Worm (Caenorhabditis elegans): ENCODE measurements around the gene dre-1.
"Not testable (repeated sequence)": the region's sequence is repeated elsewhere in the genome, so short reads cannot be mapped to it uniquely, and the experiment has no call there.

Gene dre-1

DNA sequence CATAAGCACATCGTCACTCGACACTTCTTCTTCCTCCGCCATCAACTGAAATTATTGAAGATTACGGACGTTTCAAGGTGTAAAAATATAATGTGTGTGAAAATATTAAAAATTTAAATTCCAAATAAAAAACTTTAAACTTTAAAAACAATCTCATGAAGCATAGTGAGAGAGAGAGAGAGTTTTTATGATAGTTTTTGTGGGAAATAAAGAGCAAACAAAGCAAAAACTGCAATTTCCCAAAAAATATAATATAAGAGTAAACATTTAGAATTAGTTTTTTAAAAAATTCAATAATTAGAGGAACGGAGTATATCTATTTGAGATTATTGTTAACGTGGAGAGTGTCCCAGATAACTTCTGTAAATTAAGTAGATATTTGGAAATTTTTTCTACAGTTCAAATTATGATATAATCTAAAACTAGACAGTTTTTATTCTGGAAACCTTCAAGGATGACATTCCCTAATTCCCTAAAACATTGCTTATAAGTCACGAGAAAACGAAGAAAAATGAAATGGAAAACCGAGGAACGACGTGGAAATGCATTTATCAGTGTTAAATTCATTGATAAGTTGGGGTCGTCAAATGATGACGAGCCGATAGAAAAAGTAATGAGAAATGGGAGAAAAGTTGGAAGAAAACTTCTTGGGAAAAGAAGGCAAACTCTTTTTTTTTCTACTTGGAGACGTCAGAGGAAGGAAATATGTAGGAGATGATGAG, at the start of gene dre-1:
Gene dre-1 (minus strand): TSS at position 51 of the 722 bp plus-strand sequence.
- no peak for TF ChIP-seq snpc-4 (tag; optimal IDR thresholded peaks at IDR 0.05)
- no peak for TF ChIP-seq ham-2 (GFP tag; optimal IDR thresholded peaks at IDR 0.05)
- TF ChIP-seq cnd-1 (tag; optimal IDR thresholded peaks at IDR 0.05) = no peak
- TF ChIP-seq ces-1 (GFP tag; optimal IDR thresholded peaks at IDR 0.05) = no peak
- TF ChIP-seq mls-2 (tag; optimal IDR thresholded peaks at IDR 0.05) = no peak
- TF ChIP-seq mep-1 (tag; optimal IDR thresholded peaks at IDR 0.05) = no peak
- no peak for TF ChIP-seq hlh-1 (tag; optimal IDR thresholded peaks at IDR 0.05)
- no peak for TF ChIP-seq lin-13 (tag; optimal IDR thresholded peaks at IDR 0.05)
- TF ChIP-seq zip-8 (tag; optimal IDR thresholded peaks at IDR 0.05) = no peak
- TF ChIP-seq elt-1 (tag; optimal IDR thresholded peaks at IDR 0.05; ENCODE audit: borderline replicate concordance, insufficient read depth) = no peak
- no peak for TF ChIP-seq nhr-237 (tag; optimal IDR thresholded peaks at IDR 0.05)
- TF ChIP-seq ztf-11 (tag; optimal IDR thresholded peaks at IDR 0.05) = no peak
- no peak for TF ChIP-seq sem-2 (GFP tag; optimal IDR thresholded peaks at IDR 0.05)
- TF ChIP-seq elt-3 (tag; optimal IDR thresholded peaks at IDR 0.05) = no peak
- TF ChIP-seq nhr-28 (tag; optimal IDR thresholded peaks at IDR 0.05) = no peak
- no peak for TF ChIP-seq mab-5 (tag; optimal IDR thresholded peaks at IDR 0.05)
- no peak for TF ChIP-seq nhr-12 (tag; optimal IDR thresholded peaks at IDR 0.05)
- TF ChIP-seq bed-3 (GFP tag; optimal IDR thresholded peaks at IDR 0.05) = no peak

DNA sequence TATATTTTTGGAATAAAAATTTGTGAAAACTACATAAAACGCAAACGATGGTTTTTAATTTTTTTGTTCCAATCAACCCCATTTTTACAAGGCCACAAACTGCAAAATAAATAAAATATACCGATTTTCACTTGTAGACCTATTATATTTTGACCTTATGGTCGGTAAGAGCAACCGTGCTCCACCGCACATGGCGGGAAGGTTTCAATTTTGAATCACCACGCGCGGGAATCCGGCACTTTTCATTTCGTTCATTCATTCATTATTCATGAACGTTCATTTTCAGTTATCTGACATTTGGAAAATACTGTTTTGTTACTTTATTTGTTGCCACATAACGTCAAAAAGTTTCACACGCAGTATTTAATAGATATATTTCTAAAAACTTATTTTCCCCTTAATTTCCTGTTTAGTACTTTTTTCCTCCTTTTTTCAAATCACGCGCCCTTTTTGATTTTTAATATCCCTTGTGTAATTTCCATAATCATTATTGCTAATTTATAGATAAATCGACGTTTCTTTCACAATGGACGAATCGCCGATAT, 47.5 kb upstream of the dre-1 start, which contains the start of gene hcp-1:
Gene hcp-1 (plus strand): TSS at position 495 of the 545 bp plus-strand sequence.
- TF ChIP-seq lin-13 (tag; optimal IDR thresholded peaks at IDR 0.05) = peak; percentile 2
- TF ChIP-seq hlh-1 (tag; optimal IDR thresholded peaks at IDR 0.05) = peak; percentile 32
- TF ChIP-seq zip-8 (tag; optimal IDR thresholded peaks at IDR 0.05) = no peak
- peak; percentile 39 for TF ChIP-seq mep-1 (tag; optimal IDR thresholded peaks at IDR 0.05)

DNA sequence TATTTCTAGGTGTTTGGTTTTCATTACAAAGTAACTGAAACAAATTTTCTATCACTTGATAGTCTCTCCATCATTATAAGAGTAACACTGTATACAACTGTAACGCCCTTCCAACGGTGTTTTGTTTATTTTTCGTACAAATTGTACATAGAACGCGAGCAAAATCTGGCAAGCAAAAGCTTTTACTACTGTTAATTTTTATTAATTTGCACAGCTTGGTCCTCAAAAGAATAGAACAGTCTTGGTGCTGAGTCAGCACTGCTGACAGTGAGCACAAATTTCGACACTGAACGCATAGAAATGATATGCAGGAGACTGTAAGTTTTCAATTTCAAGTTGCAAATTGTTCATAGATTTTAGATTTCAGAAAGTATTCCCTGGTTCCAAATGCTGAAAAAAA, 44.0 kb upstream of the dre-1 start, which contains the start of gene ZK1055.2:
Gene ZK1055.2 (plus strand): TSS at position 301 of the 400 bp plus-strand sequence.
- TF ChIP-seq ces-1 (GFP tag; optimal IDR thresholded peaks at IDR 0.05) (no peak), ham-2 (GFP tag; optimal IDR thresholded peaks at IDR 0.05) (no peak), lin-13 (tag; optimal IDR thresholded peaks at IDR 0.05) (no peak), ceh-43 (GFP tag; optimal IDR thresholded peaks at IDR 0.05) (no peak), elt-3 (tag; optimal IDR thresholded peaks at IDR 0.05) (no peak), blmp-1 (tag; optimal IDR thresholded peaks at IDR 0.05) (no peak), ztf-11 (tag; optimal IDR thresholded peaks at IDR 0.05) (no peak)

DNA sequence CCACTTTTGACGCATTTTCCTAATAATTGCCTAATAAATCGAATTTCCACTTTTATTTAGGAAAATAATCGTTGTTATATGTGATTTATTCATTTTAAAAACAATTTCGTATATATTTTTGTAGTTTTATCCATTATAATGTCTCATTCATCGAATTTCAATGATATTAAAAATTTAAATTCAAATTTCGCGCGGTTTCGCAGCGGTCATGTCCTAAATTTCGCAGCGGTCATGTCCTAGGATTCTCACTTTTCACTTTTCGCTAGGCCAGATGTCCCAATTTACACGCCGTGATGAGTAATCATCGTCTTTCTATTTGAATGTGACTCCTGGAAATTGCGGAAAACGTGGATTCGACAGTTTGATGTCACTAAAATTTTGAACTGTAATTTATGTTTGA, 35.5 kb upstream of the dre-1 start, which contains the start of gene ZK1055.4:
Gene ZK1055.4 (plus strand): TSS at position 301 of the 400 bp plus-strand sequence.
- TF ChIP-seq ceh-43 (GFP tag; optimal IDR thresholded peaks at IDR 0.05); ceh-39 (tag; optimal IDR thresholded peaks at IDR 0.05); blmp-1 (tag; optimal IDR thresholded peaks at IDR 0.05): not testable (repeated sequence)

DNA sequence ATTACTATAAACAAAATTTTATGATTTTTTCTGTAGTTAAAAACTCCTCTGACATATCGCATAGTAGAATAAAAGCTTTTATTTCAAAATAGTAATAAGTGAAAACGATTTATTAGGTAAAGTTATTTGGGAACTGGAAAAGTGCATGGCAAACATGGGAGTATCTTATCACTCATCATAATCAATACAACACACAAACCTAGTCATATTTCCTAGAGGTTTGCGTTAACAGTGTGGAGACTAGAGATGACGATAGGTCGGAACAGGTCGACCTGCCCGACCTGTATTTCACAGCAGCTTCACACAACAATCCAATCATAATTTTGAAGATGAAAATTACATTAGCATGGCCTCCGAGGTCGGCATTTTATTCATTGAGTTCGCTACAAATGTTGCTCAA, 33.7 kb upstream of the dre-1 start, which contains the start of gene EGAP9.3:
Gene EGAP9.3 (minus strand): TSS at position 131 of the 400 bp plus-strand sequence.
- TF ChIP-seq ham-2 (GFP tag; optimal IDR thresholded peaks at IDR 0.05) (no peak), unc-62 (GFP tag; optimal IDR thresholded peaks at IDR 0.05) (no peak), lin-13 (tag; optimal IDR thresholded peaks at IDR 0.05) (no peak), drap-1 (GFP tag; optimal IDR thresholded peaks at IDR 0.05) (no peak), flh-1 (GFP tag; optimal IDR thresholded peaks at IDR 0.05) (no peak), hlh-1 (tag; optimal IDR thresholded peaks at IDR 0.05) (no peak), bed-3 (GFP tag; optimal IDR thresholded peaks at IDR 0.05) (no peak), tbx-8 (GFP tag; optimal IDR thresholded peaks at IDR 0.05) (no peak), blmp-1 (tag; optimal IDR thresholded peaks at IDR 0.05) (no peak), pha-4 (tag; optimal IDR thresholded peaks at IDR 0.05) (no peak), mep-1 (tag; optimal IDR thresholded peaks at IDR 0.05) (no peak), nhr-12 (tag; optimal IDR thresholded peaks at IDR 0.05) (no peak), sem-2 (GFP tag; optimal IDR thresholded peaks at IDR 0.05) (no peak), elt-3 (tag; optimal IDR thresholded peaks at IDR 0.05) (no peak)

DNA sequence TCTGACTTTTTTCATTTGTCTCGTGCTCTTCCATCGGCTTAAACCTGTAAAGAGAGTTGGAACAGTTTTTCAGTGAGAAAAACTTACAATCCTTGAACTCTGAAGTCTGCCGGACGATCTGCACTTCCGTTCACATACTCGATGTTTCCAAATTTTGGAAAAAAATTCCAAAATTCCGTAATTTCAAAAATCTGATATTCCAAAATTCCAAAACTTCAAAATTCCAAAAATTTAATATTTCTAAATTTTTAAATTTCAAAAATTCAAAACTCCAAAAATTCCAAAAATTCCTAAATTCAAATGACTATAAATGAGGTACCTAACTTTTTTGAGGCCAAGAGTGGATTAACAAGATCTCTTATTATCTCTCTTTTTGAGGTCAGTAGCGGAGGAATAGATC, 30.3 kb upstream of the dre-1 start, which contains the start of gene EGAP9.4:
Gene EGAP9.4 (plus strand): TSS at position 301 of the 400 bp plus-strand sequence.
- no peak for TF ChIP-seq flh-1 (GFP tag; optimal IDR thresholded peaks at IDR 0.05)
- no peak for TF ChIP-seq tbx-8 (GFP tag; optimal IDR thresholded peaks at IDR 0.05)
- peak; percentile 28 for TF ChIP-seq elt-1 (tag; optimal IDR thresholded peaks at IDR 0.05; ENCODE audit: borderline replicate concordance, insufficient read depth)
- no peak for TF ChIP-seq zip-8 (tag; optimal IDR thresholded peaks at IDR 0.05)
